Fruit fly (Drosophila melanogaster): ENCODE results near the gene CG14050.

The CG14050 gene

DNA sequence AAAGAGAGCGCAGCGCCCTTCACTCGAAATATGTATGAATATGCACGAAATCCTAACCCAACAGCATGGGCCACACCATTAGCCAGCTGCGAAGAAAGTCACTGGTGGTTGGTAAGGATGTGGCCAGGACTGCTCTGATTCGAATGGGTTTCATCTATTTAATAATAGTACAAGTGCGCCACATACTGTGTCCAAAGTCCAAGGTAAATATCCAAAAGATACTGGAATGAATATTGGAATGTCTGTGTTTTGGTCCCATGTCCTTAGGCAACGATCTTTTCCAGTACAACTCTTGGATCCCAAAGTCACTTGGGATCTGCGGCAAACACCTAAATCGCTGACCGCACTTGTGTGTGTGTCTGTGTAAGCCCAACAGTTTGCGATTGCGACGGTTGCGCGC, 19.7 kb downstream of the CG14050 start (continued):
- TF ChIP-seq CG32772 (GFP tag; IDR thresholded peaks at IDR 0.05) (peak; percentile 53), az2 (GFP tag; optimal IDR thresholded peaks at IDR 0.05) (peak; percentile 41), CG2129 (GFP tag; IDR thresholded peaks at IDR 0.05; ENCODE audit: partially characterized antibody) (no peak), CG11504 (tag; optimal IDR thresholded peaks at IDR 0.05) (peak; percentile 82), CG14441 (GFP tag; IDR thresholded peaks at IDR 0.05) (peak; percentile 74), sc (optimal IDR thresholded peaks at IDR 0.05) (no peak), sc (GFP tag; optimal IDR thresholded peaks at IDR 0.05) (no peak), CG7372 (GFP tag; IDR thresholded peaks at IDR 0.05) (0 out of 2 replicates have a peak, but pooled peaks have one; percentile 40), chn (GFP tag; optimal IDR thresholded peaks at IDR 0.05) (peak; percentile 45), CG4854 (GFP tag; optimal IDR thresholded peaks at IDR 0.05) (peak; percentile 15), CG13624 (GFP tag; optimal IDR thresholded peaks at IDR 0.05) (peak; percentile 12), ac (GFP tag; optimal IDR thresholded peaks at IDR 0.05) (no peak), jigr1 (GFP tag; IDR thresholded peaks at IDR 0.05) (peak; percentile 64; the same call in 1 of the 3 replicates), CG12071 (GFP tag; optimal IDR thresholded peaks at IDR 0.05) (peak; percentile 56), CG6254 (GFP tag; optimal IDR thresholded peaks at IDR 0.05) (no peak), sima (GFP tag; optimal IDR thresholded peaks at IDR 0.05) (no peak), E2f2 (GFP tag; IDR thresholded peaks at IDR 0.05) (peak; percentile 32; the same call in 1 of the 2 replicates), sim (GFP tag; IDR thresholded peaks at IDR 0.05) (peak; percentile 41; the same call in 1 of the 2 replicates), scrt (GFP tag; optimal IDR thresholded peaks at IDR 0.05) (peak; percentile 2), H2.0 (GFP tag; IDR thresholded peaks at IDR 0.05) (no peak), CG10366 (GFP tag; IDR thresholded peaks at IDR 0.05) (peak; percentile 36; the same call in 1 of the 2 replicates), Adf1 (GFP tag; IDR thresholded peaks at IDR 0.05) (no peak), Abd-B (GFP tag; optimal IDR thresholded peaks at IDR 0.05) (peak; percentile 20), run (tag; optimal IDR thresholded peaks at IDR 0.05) (peak; percentile 21), CTCF (GFP tag; optimal IDR thresholded peaks at IDR 0.05) (no peak), vfl (GFP tag; optimal IDR thresholded peaks at IDR 0.05) (no peak), h (optimal IDR thresholded peaks at IDR 0.05) (no peak), her (GFP tag; optimal IDR thresholded peaks at IDR 0.05) (peak; percentile 33), Atf-2 (GFP tag; optimal IDR thresholded peaks at IDR 0.05) (peak; percentile 37), usp (GFP tag; optimal IDR thresholded peaks at IDR 0.05) (no peak), toy (GFP tag; IDR thresholded peaks at IDR 0.05) (no peak), CG5180 (GFP tag; optimal IDR thresholded peaks at IDR 0.05) (peak; percentile 50), tll (GFP tag; optimal IDR thresholded peaks at IDR 0.05) (no peak), CG42726 (GFP tag; IDR thresholded peaks at IDR 0.05; ENCODE audit: partially characterized antibody) (no peak), NC2β (GFP tag; optimal IDR thresholded peaks at IDR 0.05) (no peak), CG6813 (GFP tag; optimal IDR thresholded peaks at IDR 0.05) (no peak), CG33557 (GFP tag; optimal IDR thresholded peaks at IDR 0.05) (no peak), row (GFP tag; IDR thresholded peaks at IDR 0.05) (peak; percentile 50; the same call in 2 of the 3 replicates), Dll (GFP tag; IDR thresholded peaks at IDR 0.05; ENCODE audit: partially characterized antibody) (no peak), Awh (GFP tag; IDR thresholded peaks at IDR 0.05) (peak; percentile 71), luna (GFP tag; optimal IDR thresholded peaks at IDR 0.05) (no peak), odd (GFP tag; optimal IDR thresholded peaks at IDR 0.05) (peak; percentile 10), Atf3 (GFP tag; optimal IDR thresholded peaks at IDR 0.05) (no peak), gfzf (GFP tag; optimal IDR thresholded peaks at IDR 0.05) (no peak), Optix (GFP tag; IDR thresholded peaks at IDR 0.05) (peak; percentile 56; the same call in 1 of the 3 replicates), aop (GFP tag; IDR thresholded peaks at IDR 0.05) (no peak), CG32532 (GFP tag; IDR thresholded peaks at IDR 0.05) (peak; percentile 15; the same call in 1 of the 2 replicates), CG18476 (GFP tag; optimal IDR thresholded peaks at IDR 0.05) (no peak), CG16779 (GFP tag; IDR thresholded peaks at IDR 0.05) (no peak), dimm (GFP tag; IDR thresholded peaks at IDR 0.05) (no peak), Spps (tag; optimal IDR thresholded peaks at IDR 0.05) (no peak), ro (GFP tag; IDR thresholded peaks at IDR 0.05) (no peak), CG7745 (tag; optimal IDR thresholded peaks at IDR 0.05) (no peak)
